Fruit fly (Drosophila melanogaster) whole organism, embryonic: ENCODE results near the gene Pa1.

Source experiments
- Asciz ChIP-seq: fragments of 200-800 bp; sonication (Bioruptor generic); optimal IDR thresholded peaks from 2 replicates; lab custom pipeline; 2017; ENCODE audit warnings: missing biosample characterization, mild to moderate bottlenecking, missing genetic modification characterization, missing genetic modification reagents
- CG11504 ChIP-seq: fragments of 200-800 bp; sonication (Bioruptor generic); optimal IDR thresholded peaks from 3 replicates; lab custom pipeline; 2019; ENCODE audit warnings: missing biosample characterization, mild to moderate bottlenecking, missing genetic modification characterization, moderate library complexity
- CG12391 ChIP-seq: fragments of 200-800 bp; sonication (Bioruptor generic); optimal IDR thresholded peaks from 3 replicates; lab custom pipeline; 2018; ENCODE audit warnings: missing biosample characterization, mild to moderate bottlenecking, missing genetic modification characterization, moderate library complexity
- CG12769 ChIP-seq: fragments of 200-800 bp; sonication (Bioruptor generic); optimal IDR thresholded peaks from 2 replicates; lab custom pipeline; 2019; ENCODE audit warnings: missing biosample characterization, mild to moderate bottlenecking, missing genetic modification characterization, moderate library complexity
- CG16813 ChIP-seq: fragments of 200-800 bp; sonication (Bioruptor generic); IDR thresholded peaks from 3 replicates; pipeline ENCODE4 v1.3.6; 2022; ENCODE audit warnings: missing biosample characterization, missing genetic modification characterization; ENCODE audit not compliant: partially characterized antibody
- CG17829 ChIP-seq: fragments of 200-800 bp; optimal IDR thresholded peaks from 2 replicates; lab custom pipeline; 2019; ENCODE audit warnings: missing biosample characterization, mild to moderate bottlenecking, missing genetic modification characterization, moderate library complexity
- CG2120 ChIP-seq: fragments of 200-800 bp; sonication (Bioruptor generic); optimal IDR thresholded peaks from 3 replicates; lab custom pipeline; 2016; ENCODE audit warnings: missing biosample characterization, missing genetic modification characterization
- CG2678 ChIP-seq: fragments of 200-800 bp; sonication (Bioruptor generic); optimal IDR thresholded peaks from 3 replicates; lab custom pipeline; 2019; ENCODE audit warnings: missing biosample characterization, mild to moderate bottlenecking, missing genetic modification characterization, moderate library complexity
- CG42726 ChIP-seq: fragments of 200-800 bp; sonication (Bioruptor generic); IDR thresholded peaks from 2 replicates; pipeline ENCODE4 v1.3.6; 2022; ENCODE audit warnings: missing biosample characterization, missing genetic modification characterization; ENCODE audit not compliant: partially characterized antibody
- CG4360 ChIP-seq: fragments of 200-800 bp; sonication (Bioruptor generic); IDR thresholded peaks from 2 replicates; pipeline ENCODE4 v1.3.6; 2022; ENCODE audit warnings: missing biosample characterization, missing genetic modification characterization
- CG6689 ChIP-seq: fragments of 200-800 bp; sonication (Bioruptor generic); IDR thresholded peaks from 2 replicates; pipeline ENCODE4 v1.3.6; 2022; ENCODE audit warnings: missing biosample characterization, missing genetic modification characterization
- CG8281 ChIP-seq: fragments of 200-800 bp; sonication (Bioruptor generic); optimal IDR thresholded peaks from 2 replicates; lab custom pipeline; 2018; ENCODE audit warnings: missing biosample characterization, mild to moderate bottlenecking, missing genetic modification characterization, moderate library complexity
- CG8359 ChIP-seq: fragments of 200-800 bp; sonication (Bioruptor generic); optimal IDR thresholded peaks from 2 replicates; lab custom pipeline; 2017; ENCODE audit warnings: missing biosample characterization, mild to moderate bottlenecking, missing genetic modification characterization, borderline replicate concordance
- CG8924 ChIP-seq: fragments of 200-800 bp; optimal IDR thresholded peaks from 3 replicates; lab custom pipeline; 2019; ENCODE audit warnings: missing biosample characterization, mild to moderate bottlenecking, missing genetic modification characterization, moderate library complexity
- CG9817 ChIP-seq: fragments of 200-800 bp; sonication (Bioruptor generic); optimal IDR thresholded peaks from 2 replicates; lab custom pipeline; 2018; ENCODE audit warnings: missing biosample characterization, mild to moderate bottlenecking, missing genetic modification characterization, moderate library complexity
- Dll ChIP-seq: fragments of 200-800 bp; sonication (Bioruptor generic); IDR thresholded peaks from 4 replicates; pipeline ENCODE4 v1.3.6; 2022; ENCODE audit warnings: missing biosample characterization, missing genetic modification characterization; ENCODE audit not compliant: partially characterized antibody
- Dp ChIP-seq: fragments of 200-800 bp; sonication (Bioruptor generic); optimal IDR thresholded peaks from 2 replicates; lab custom pipeline; 2018; ENCODE audit warnings: missing biosample characterization, mild to moderate bottlenecking, missing genetic modification characterization, moderate library complexity
- Dref ChIP-seq: fragments of 200-800 bp; sonication (Bioruptor generic); IDR thresholded peaks from 2 replicates; pipeline ENCODE4 v1.3.6; 2022; ENCODE audit warnings: missing biosample characterization, missing genetic modification characterization
- E2f2 ChIP-seq: fragments of 200-800 bp; sonication (Bioruptor generic); IDR thresholded peaks from 2 replicates; pipeline ENCODE4 v1.3.6; 2022; ENCODE audit warnings: missing biosample characterization, missing genetic modification characterization
- GATAe ChIP-seq: fragments of 200-800 bp; sonication (Bioruptor generic); conservative IDR thresholded peaks from 2 replicates; pipeline ENCODE4 v1.3.6; 2022; ENCODE audit warnings: missing biosample characterization, missing genetic modification characterization
- Gug ChIP-seq: fragments of 200-800 bp; sonication (Bioruptor generic); IDR thresholded peaks from 4 replicates; pipeline ENCODE4 v1.3.6; 2022; ENCODE audit warnings: missing biosample characterization, missing genetic modification characterization
- H15 ChIP-seq: fragments of 200-800 bp; sonication (Bioruptor generic); IDR thresholded peaks from 3 replicates; pipeline ENCODE4 v1.3.6; 2022; ENCODE audit warnings: missing biosample characterization, missing genetic modification characterization
- Hr78 ChIP-seq, 2 experiments: fragments of 200-800 bp in 1 of 2; fragments of >200 bp in 1 of 2; sonication (Bioruptor generic) in 1 of 2; optimal IDR thresholded peaks; 2 replicates each; lab custom pipeline; 2017 to 2019; ENCODE audit warnings: missing biosample characterization in 2 of 2, missing genetic modification characterization in 2 of 2, mild to moderate bottlenecking in 1 of 2, moderate library complexity in 1 of 2
- MESR4 ChIP-seq: fragments of 200-800 bp; sonication (Bioruptor generic); optimal IDR thresholded peaks from 2 replicates; lab custom pipeline; 2018; ENCODE audit warnings: missing biosample characterization, mild to moderate bottlenecking, missing genetic modification characterization, moderate library complexity
- Med ChIP-seq: fragments of 200-800 bp; sonication (Bioruptor generic); peaks from one replicate; lab custom pipeline; 2016; ENCODE audit warnings: missing biosample characterization, missing genetic modification characterization, mild to moderate bottlenecking, inconsistent platforms, moderate library complexity
- Meics ChIP-seq: fragments of 200-800 bp; sonication (Bioruptor generic); optimal IDR thresholded peaks from 2 replicates; lab custom pipeline; 2017; ENCODE audit warnings: missing biosample characterization, mild to moderate bottlenecking, missing genetic modification characterization
- NfI ChIP-seq: fragments of 200-800 bp; sonication (Bioruptor generic); optimal IDR thresholded peaks from 3 replicates; lab custom pipeline; 2018; ENCODE audit warnings: missing biosample characterization, mild to moderate bottlenecking, missing genetic modification characterization, moderate library complexity
- Xrp1 ChIP-seq: fragments of 200-800 bp; sonication (Bioruptor generic); IDR thresholded peaks from 2 replicates; pipeline ENCODE4 v1.3.6; 2022; ENCODE audit warnings: missing biosample characterization, missing genetic modification characterization
- bab2 ChIP-seq: fragments of 200-800 bp; sonication (Bioruptor generic); optimal IDR thresholded peaks from 2 replicates; lab custom pipeline; 2016; ENCODE audit warnings: missing biosample characterization, missing genetic modification characterization
- bbx ChIP-seq: fragments of 200-800 bp; sonication (Bioruptor generic); IDR thresholded peaks from 2 replicates; pipeline ENCODE4 v1.3.6; 2022; ENCODE audit warnings: missing biosample characterization, missing genetic modification characterization; ENCODE audit not compliant: partially characterized antibody
- br ChIP-seq: fragments of >200 bp; optimal IDR thresholded peaks from 2 replicates; lab custom pipeline; 2017
- ci ChIP-seq: fragments of 200-800 bp; sonication (Bioruptor generic); IDR thresholded peaks from 3 replicates; pipeline ENCODE4 v1.3.6; 2022; ENCODE audit warnings: missing biosample characterization, missing genetic modification characterization
- dpn ChIP-seq, 2 experiments: fragments of 200-800 bp; sonication (Bioruptor generic); optimal IDR thresholded peaks; 3 replicates each; lab custom pipeline; 2016; ENCODE audit warnings: missing biosample characterization in 2 of 2, missing genetic modification characterization in 2 of 2
- gem ChIP-seq: fragments of 200-800 bp; sonication (Bioruptor generic); optimal IDR thresholded peaks from 2 replicates; lab custom pipeline; 2019; ENCODE audit warnings: missing biosample characterization, mild to moderate bottlenecking, missing genetic modification characterization, moderate library complexity
- gfzf ChIP-seq: fragments of 200-800 bp; sonication (Bioruptor generic); optimal IDR thresholded peaks from 2 replicates; lab custom pipeline; 2016; ENCODE audit warnings: missing biosample characterization, mild to moderate bottlenecking, missing genetic modification characterization, moderate library complexity
- grau ChIP-seq: fragments of 200-800 bp; optimal IDR thresholded peaks from 3 replicates; lab custom pipeline; 2019; ENCODE audit warnings: missing biosample characterization, mild to moderate bottlenecking, missing genetic modification characterization, moderate library complexity
- insv ChIP-seq, 2 experiments: fragments of 200-800 bp; sonication (Bioruptor generic); optimal IDR thresholded peaks; 3 replicates each; lab custom pipeline; 2016 to 2018; ENCODE audit warnings: missing biosample characterization in 2 of 2, missing genetic modification characterization in 2 of 2
- kni ChIP-seq: fragments of 200-800 bp; sonication (Bioruptor generic); optimal IDR thresholded peaks from 3 replicates; lab custom pipeline; 2017; ENCODE audit warnings: mild to moderate bottlenecking, missing biosample characterization, missing genetic modification reagents, missing genetic modification characterization
- lab ChIP-seq: fragments of 200-800 bp; sonication (Bioruptor generic); optimal IDR thresholded peaks from 3 replicates; lab custom pipeline; 2017; ENCODE audit warnings: missing biosample characterization, missing genetic modification characterization, mild to moderate bottlenecking, moderate library complexity, missing genetic modification reagents
- peb ChIP-seq: fragments of 200-800 bp; sonication (Bioruptor generic); IDR thresholded peaks from 2 replicates; pipeline ENCODE4 v1.3.6; 2022; ENCODE audit warnings: missing biosample characterization, missing genetic modification characterization
- pnt ChIP-seq: fragments of 200-800 bp; sonication (Bioruptor generic); optimal IDR thresholded peaks from 3 replicates; lab custom pipeline; 2016; ENCODE audit warnings: missing biosample characterization, missing genetic modification characterization
- row ChIP-seq: fragments of 200-800 bp; sonication (Bioruptor generic); IDR thresholded peaks from 3 replicates; pipeline ENCODE4 v1.3.6; 2022; ENCODE audit warnings: missing biosample characterization, missing genetic modification characterization
- shn ChIP-seq: fragments of 200-800 bp; sonication (Bioruptor generic); optimal IDR thresholded peaks from 3 replicates; lab custom pipeline; 2016; ENCODE audit warnings: missing biosample characterization, missing genetic modification characterization
- slbo ChIP-seq: fragments of 200-800 bp; sonication (Bioruptor generic); IDR thresholded peaks from 2 replicates; pipeline ENCODE4 v1.3.6; 2022; ENCODE audit warnings: missing biosample characterization, missing genetic modification characterization
- stwl ChIP-seq: fragments of 200-800 bp; sonication (Bioruptor generic); optimal IDR thresholded peaks from 3 replicates; lab custom pipeline; 2018; ENCODE audit warnings: missing biosample characterization, mild to moderate bottlenecking, missing genetic modification characterization, moderate library complexity
- tx ChIP-seq: fragments of 200-800 bp; sonication (Bioruptor generic); optimal IDR thresholded peaks from 2 replicates; lab custom pipeline; 2016; ENCODE audit warnings: missing biosample characterization, missing genetic modification characterization
- vfl ChIP-seq: fragments of 200-800 bp; sonication (Bioruptor generic); optimal IDR thresholded peaks from 2 replicates; lab custom pipeline; 2016; ENCODE audit warnings: missing biosample characterization, missing genetic modification characterization

Pa1 gene

DNA sequence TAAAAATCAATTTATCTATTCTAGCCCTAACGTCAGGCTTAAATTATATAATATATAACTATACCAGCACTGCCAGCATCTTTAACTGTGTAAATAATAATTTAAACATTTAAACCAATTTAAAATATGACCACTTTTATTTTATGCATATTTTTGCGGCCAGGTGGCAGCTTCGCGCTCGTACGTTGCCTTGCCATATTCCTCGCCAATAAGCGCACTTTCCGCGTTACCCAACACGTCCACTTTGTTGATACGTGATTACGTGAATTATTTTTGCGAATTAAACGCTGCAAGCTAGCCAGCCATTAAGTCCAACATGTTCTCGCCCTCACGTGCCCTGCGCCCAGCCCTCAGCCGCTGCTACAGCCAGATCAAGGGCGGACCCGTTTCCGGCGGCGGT, 9.3 kb upstream of the Pa1 start, which contains the start of gene NdufV3 (continued):
- TF ChIP-seq bbx (GFP tag; lab: Robert Waterston, UW), result no peak
- peak; percentile 20; the same call in 1 of the 4 replicates for TF ChIP-seq Gug (GFP tag; lab: Robert Waterston, UW)
- TF ChIP-seq br, result no peak
- TF ChIP-seq E2f2 (GFP tag; lab: Robert Waterston, UW), result peak; percentile 46
- TF ChIP-seq vfl (GFP tag; lab: Kevin White, UChicago), result no peak
- peak; percentile 63 for TF ChIP-seq slbo (GFP tag; lab: Robert Waterston, UW)
- TF ChIP-seq gem (tag; lab: Kevin White, UChicago), result peak; percentile 24
- peak; percentile 4 for TF ChIP-seq CG2678 (tag; lab: Kevin White, UChicago)
- no peak for TF ChIP-seq CG4360
- TF ChIP-seq dpn (GFP tag; optimal IDR thresholded peaks at IDR 0.05; lab: Kevin White, UChicago), result peak; percentile 4 to 34
- no peak for TF ChIP-seq stwl (tag; lab: Kevin White, UChicago)
- 0 out of 2 replicates have a peak, but pooled peaks have one; percentile 39 for TF ChIP-seq Xrp1 (GFP tag; lab: Robert Waterston, UW)
- no peak for TF ChIP-seq CG8924 (tag; lab: Kevin White, UChicago)
- TF ChIP-seq ci, result 0 out of 3 replicates have a peak, but pooled peaks have one; percentile 33
- peak; percentile 29; the same call in 1 of the 2 replicates for TF ChIP-seq Dref (GFP tag; lab: Robert Waterston, UW)
- peak; percentile 31 for TF ChIP-seq CG2120 (GFP tag; lab: Kevin White, UChicago)
- no peak for TF ChIP-seq CG8359 (GFP tag; lab: Kevin White, UChicago)
- no peak for TF ChIP-seq CG8281 (tag; lab: Kevin White, UChicago)
- no peak for TF ChIP-seq CG16813 (GFP tag; lab: Robert Waterston, UW)
- peak; percentile 2 for TF ChIP-seq gfzf (GFP tag; lab: Kevin White, UChicago)
- TF ChIP-seq shn (GFP tag; lab: Kevin White, UChicago), result no peak
- TF ChIP-seq Dll (GFP tag; lab: Robert Waterston, UW), result no peak
- TF ChIP-seq CG6689 (GFP tag; lab: Robert Waterston, UW), result 0 out of 2 replicates have a peak, but pooled peaks have one; percentile 21
- TF ChIP-seq MESR4, result peak; percentile 53
- no peak for TF ChIP-seq CG11504 (tag; lab: Kevin White, UChicago)
- peak; percentile 31 for TF ChIP-seq NfI (GFP tag; lab: Kevin White, UChicago)
- TF ChIP-seq Hr78 (GFP tag; optimal IDR thresholded peaks at IDR 0.05; lab: Kevin White, UChicago), result no peak
- peak; percentile 31 for TF ChIP-seq Dp (GFP tag; lab: Kevin White, UChicago)
- TF ChIP-seq Meics (GFP tag; lab: Kevin White, UChicago), result peak; percentile 13
- TF ChIP-seq lab (GFP tag; lab: Kevin White, UChicago), result peak; percentile 14
- peak; percentile 41; the same call in 1 of the 3 replicates for TF ChIP-seq row (GFP tag; lab: Robert Waterston, UW)
- TF ChIP-seq bab2 (GFP tag; lab: Kevin White, UChicago), result no peak
- peak; percentile 28 for TF ChIP-seq grau
- peak; percentile 22 for TF ChIP-seq CG12769 (tag; lab: Kevin White, UChicago)
- TF ChIP-seq GATAe (GFP tag; lab: Robert Waterston, UW), result no peak
- no peak for TF ChIP-seq H15 (GFP tag; lab: Robert Waterston, UW)
- no peak for TF ChIP-seq pnt
- no peak for TF ChIP-seq peb (GFP tag; lab: Robert Waterston, UW)
- peak; percentile 7 for TF ChIP-seq CG9817 (tag; lab: Kevin White, UChicago)
- no peak for TF ChIP-seq kni (GFP tag; lab: Kevin White, UChicago)
- TF ChIP-seq insv (GFP tag; optimal IDR thresholded peaks at IDR 0.05; lab: Kevin White, UChicago), result no peak
- TF ChIP-seq CG42726 (GFP tag; lab: Robert Waterston, UW), result no peak
- no peak for TF ChIP-seq tx (GFP tag; lab: Kevin White, UChicago)
- peak; percentile 18 for TF ChIP-seq CG17829 (tag; lab: Kevin White, UChicago)
- TF ChIP-seq Asciz (GFP tag; lab: Kevin White, UChicago), result no peak
- peak; percentile 57 for TF ChIP-seq Med (GFP tag; lab: Kevin White, UChicago)
- peak; percentile 9 for TF ChIP-seq CG12391 (tag; lab: Kevin White, UChicago)
